Fruit fly (Drosophila melanogaster) whole organism, embryonic: Measurements from ENCODE around the gene Prosbeta2R2.

Experiments used
- Antp ChIP-seq: fragments of 200-800 bp; sonication (Bioruptor generic); optimal IDR thresholded peaks from 3 replicates; lab custom pipeline; 2016; ENCODE audit warnings: missing biosample characterization, missing genetic modification characterization
- CG10565 ChIP-seq: fragments of 200-800 bp; sonication (Bioruptor generic); optimal IDR thresholded peaks from 3 replicates; lab custom pipeline; 2016; ENCODE audit warnings: missing biosample characterization, mild to moderate bottlenecking, missing genetic modification characterization
- CG12391 ChIP-seq: fragments of 200-800 bp; sonication (Bioruptor generic); optimal IDR thresholded peaks from 3 replicates; lab custom pipeline; 2018; ENCODE audit warnings: missing biosample characterization, mild to moderate bottlenecking, missing genetic modification characterization, moderate library complexity
- CG12769 ChIP-seq: fragments of 200-800 bp; sonication (Bioruptor generic); optimal IDR thresholded peaks from 2 replicates; lab custom pipeline; 2019; ENCODE audit warnings: missing biosample characterization, mild to moderate bottlenecking, missing genetic modification characterization, moderate library complexity
- CG13296 ChIP-seq: fragments of 200-800 bp; sonication (Bioruptor generic); optimal IDR thresholded peaks from 3 replicates; lab custom pipeline; 2018; ENCODE audit warnings: missing biosample characterization, mild to moderate bottlenecking, missing genetic modification characterization
- CG15011 ChIP-seq: fragments of 200-800 bp; sonication (Bioruptor generic); optimal IDR thresholded peaks from 3 replicates; lab custom pipeline; 2018; ENCODE audit warnings: missing biosample characterization, mild to moderate bottlenecking, missing genetic modification characterization
- CG1832 ChIP-seq: fragments of 200-800 bp; sonication (Bioruptor generic); optimal IDR thresholded peaks from 2 replicates; lab custom pipeline; 2017; ENCODE audit warnings: missing biosample characterization, mild to moderate bottlenecking, missing genetic modification characterization, inconsistent platforms
- CG30403 ChIP-seq: fragments of 200-800 bp; sonication (Bioruptor generic); optimal IDR thresholded peaks from 3 replicates; lab custom pipeline; 2016; ENCODE audit warnings: missing biosample characterization, missing genetic modification characterization
- CG30431 ChIP-seq: fragments of 200-800 bp; sonication (Bioruptor generic); optimal IDR thresholded peaks from 2 replicates; lab custom pipeline; 2017; ENCODE audit warnings: missing biosample characterization, missing genetic modification characterization
- CG31365 ChIP-seq: fragments of 200-800 bp; sonication (Bioruptor generic); optimal IDR thresholded peaks from 2 replicates; lab custom pipeline; 2018; ENCODE audit warnings: missing biosample characterization, mild to moderate bottlenecking, missing genetic modification characterization
- CG34224 ChIP-seq: fragments of 200-800 bp; sonication (Bioruptor generic); IDR thresholded peaks from 3 replicates; pipeline ENCODE4 v1.3.6; 2022; ENCODE audit warnings: missing biosample characterization, missing genetic modification characterization; ENCODE audit not compliant: partially characterized antibody
- CG4404 ChIP-seq: fragments of 200-800 bp; sonication (Bioruptor generic); IDR thresholded peaks from 2 replicates; pipeline ENCODE4 v1.3.6; 2022; ENCODE audit warnings: missing biosample characterization, missing genetic modification characterization
- CG4424 ChIP-seq: fragments of 200-800 bp; sonication (Bioruptor generic); optimal IDR thresholded peaks from 3 replicates; lab custom pipeline; 2016; ENCODE audit warnings: missing biosample characterization, missing genetic modification characterization
- CG5245 ChIP-seq: fragments of 200-800 bp; sonication (Bioruptor generic); optimal IDR thresholded peaks from 3 replicates; lab custom pipeline; 2016; ENCODE audit warnings: missing biosample characterization, missing genetic modification characterization
- CG6791 ChIP-seq: fragments of 200-800 bp; sonication (Bioruptor generic); IDR thresholded peaks from 3 replicates; pipeline ENCODE4 v1.3.6; 2022; ENCODE audit warnings: missing biosample characterization, missing genetic modification characterization; ENCODE audit not compliant: partially characterized antibody
- CG8290 ChIP-seq, 3 experiments: fragments of 200-800 bp; sonication (Bioruptor generic); optimal IDR thresholded peaks; 2 replicates each; lab custom pipeline; 2016 to 2019; ENCODE audit warnings: missing biosample characterization in 3 of 3, missing genetic modification characterization in 3 of 3, mild to moderate bottlenecking in 2 of 3, moderate library complexity in 1 of 3
- Drgx ChIP-seq: fragments of 200-800 bp; sonication (Bioruptor generic); IDR thresholded peaks from 2 replicates; pipeline ENCODE4 v1.3.6; 2022; ENCODE audit warnings: missing biosample characterization, missing genetic modification characterization
- Fer1 ChIP-seq: fragments of 200-800 bp; sonication (Bioruptor generic); optimal IDR thresholded peaks from 2 replicates; lab custom pipeline; 2017; ENCODE audit warnings: missing biosample characterization, mild to moderate bottlenecking, missing genetic modification characterization
- HLH3B ChIP-seq: fragments of 200-800 bp; sonication (Bioruptor generic); IDR thresholded peaks from 2 replicates; pipeline ENCODE4 v1.3.6; 2022; ENCODE audit warnings: missing biosample characterization, missing genetic modification characterization
- Jarid2 ChIP-seq: fragments of 200-800 bp; sonication (Bioruptor generic); optimal IDR thresholded peaks from 3 replicates; lab custom pipeline; 2017; ENCODE audit warnings: mild to moderate bottlenecking, missing biosample characterization, missing genetic modification reagents, missing genetic modification characterization
- Kr ChIP-seq: fragments of 200-800 bp; sonication (Bioruptor generic); optimal IDR thresholded peaks from 2 replicates; lab custom pipeline; 2017; ENCODE audit warnings: missing biosample characterization, mild to moderate bottlenecking, missing genetic modification characterization
- MBD-R2 ChIP-seq: fragments of 200-800 bp; sonication (Bioruptor generic); IDR thresholded peaks from 2 replicates; pipeline ENCODE4 v1.3.6; 2022; ENCODE audit warnings: missing biosample characterization, missing genetic modification characterization
- NC2α ChIP-seq: fragments of 200-800 bp; sonication (Bioruptor generic); optimal IDR thresholded peaks from 2 replicates; lab custom pipeline; 2016; ENCODE audit warnings: missing biosample characterization, missing genetic modification characterization
- Rfx ChIP-seq: fragments of 200-800 bp; sonication (Bioruptor generic); IDR thresholded peaks from 2 replicates; pipeline ENCODE4 v1.3.6; 2022; ENCODE audit warnings: missing biosample characterization, missing genetic modification characterization
- Trl ChIP-seq, 3 experiments: fragments of >200 bp in 2 of 3; fragments of 200-800 bp in 1 of 3; sonication (Bioruptor generic) in 1 of 3; optimal IDR thresholded peaks; 2 replicates in 1 of 3; 3 replicates in 2 of 3; lab custom pipeline; 2016 to 2017; ENCODE audit warnings: missing biosample characterization in 1 of 3, missing genetic modification characterization in 1 of 3
- ab ChIP-seq: fragments of 200-800 bp; sonication (Bioruptor generic); optimal IDR thresholded peaks from 2 replicates; lab custom pipeline; 2016; ENCODE audit warnings: missing biosample characterization, missing genetic modification characterization
- ap ChIP-seq: fragments of 200-800 bp; sonication (Bioruptor generic); IDR thresholded peaks from 2 replicates; pipeline ENCODE4 v1.3.6; 2022; ENCODE audit warnings: missing biosample characterization, missing genetic modification characterization
- bab2 ChIP-seq: fragments of 200-800 bp; sonication (Bioruptor generic); optimal IDR thresholded peaks from 2 replicates; lab custom pipeline; 2016; ENCODE audit warnings: missing biosample characterization, missing genetic modification characterization
- cas ChIP-seq: fragments of 200-800 bp; sonication (Bioruptor generic); IDR thresholded peaks from 2 replicates; pipeline ENCODE4 v1.3.6; 2022; ENCODE audit warnings: missing biosample characterization, missing genetic modification characterization
- dmrt11E ChIP-seq: fragments of 200-800 bp; sonication (Bioruptor generic); optimal IDR thresholded peaks from 3 replicates; lab custom pipeline; 2018; ENCODE audit warnings: missing biosample characterization, mild to moderate bottlenecking, missing genetic modification characterization, moderate library complexity
- emc ChIP-seq: fragments of 200-800 bp; sonication (Bioruptor generic); optimal IDR thresholded peaks from 2 replicates; lab custom pipeline; 2016; ENCODE audit warnings: missing biosample characterization, missing genetic modification characterization
- ewg ChIP-seq: fragments of 200-800 bp; sonication (Bioruptor generic); optimal IDR thresholded peaks from 3 replicates; lab custom pipeline; 2017; ENCODE audit warnings: mild to moderate bottlenecking, missing biosample characterization, missing genetic modification reagents, missing genetic modification characterization
- gcm ChIP-seq: fragments of 200-800 bp; sonication (Bioruptor generic); optimal IDR thresholded peaks from 2 replicates; lab custom pipeline; 2019; ENCODE audit warnings: missing biosample characterization, mild to moderate bottlenecking, missing genetic modification characterization, moderate library complexity
- grn ChIP-seq: fragments of 200-800 bp; sonication (Bioruptor generic); optimal IDR thresholded peaks from 3 replicates; lab custom pipeline; 2017; ENCODE audit warnings: missing biosample characterization, missing genetic modification characterization
- nau ChIP-seq: fragments of 200-800 bp; sonication (Bioruptor generic); optimal IDR thresholded peaks from 3 replicates; lab custom pipeline; 2017; ENCODE audit warnings: missing biosample characterization, mild to moderate bottlenecking, missing genetic modification characterization, missing genetic modification reagents
- nerfin-1 ChIP-seq: fragments of 200-800 bp; sonication (Bioruptor generic); optimal IDR thresholded peaks from 3 replicates; lab custom pipeline; 2019; ENCODE audit warnings: missing biosample characterization, mild to moderate bottlenecking, missing genetic modification characterization, moderate library complexity
- pb ChIP-seq: fragments of 200-800 bp; sonication (Bioruptor generic); optimal IDR thresholded peaks from 3 replicates; lab custom pipeline; 2016; ENCODE audit warnings: missing biosample characterization, missing genetic modification characterization
- pros ChIP-seq: fragments of 200-800 bp; sonication (Bioruptor generic); optimal IDR thresholded peaks from 3 replicates; lab custom pipeline; 2019; ENCODE audit warnings: missing biosample characterization, mild to moderate bottlenecking, missing genetic modification characterization, moderate library complexity
- slbo ChIP-seq: fragments of 200-800 bp; sonication (Bioruptor generic); IDR thresholded peaks from 2 replicates; pipeline ENCODE4 v1.3.6; 2022; ENCODE audit warnings: missing biosample characterization, missing genetic modification characterization
- sna ChIP-seq: fragments of 200-800 bp; sonication (Bioruptor generic); IDR thresholded peaks from 2 replicates; pipeline ENCODE4 v1.3.6; 2022; ENCODE audit warnings: missing biosample characterization, missing genetic modification characterization; ENCODE audit not compliant: partially characterized antibody
- stc ChIP-seq: fragments of 200-800 bp; sonication (Bioruptor generic); IDR thresholded peaks from 2 replicates; pipeline ENCODE4 v1.3.6; 2022; ENCODE audit warnings: missing biosample characterization, missing genetic modification characterization
- ttk ChIP-seq: fragments of 200-800 bp; sonication (Bioruptor generic); IDR thresholded peaks from 2 replicates; pipeline ENCODE4 v2.1.2; 2022; ENCODE audit warnings: missing biosample characterization, missing genetic modification characterization
- tup ChIP-seq: fragments of 200-800 bp; sonication (Bioruptor generic); optimal IDR thresholded peaks from 2 replicates; lab custom pipeline; 2016; ENCODE audit warnings: missing biosample characterization, mild to moderate bottlenecking, missing genetic modification characterization, moderate library complexity
- unc-4 ChIP-seq: fragments of 200-800 bp; sonication (Bioruptor generic); IDR thresholded peaks from 2 replicates; pipeline ENCODE4 v1.3.6; 2022; ENCODE audit warnings: missing biosample characterization, missing genetic modification characterization; ENCODE audit not compliant: partially characterized antibody
- wek ChIP-seq: fragments of 200-800 bp; sonication (Bioruptor generic); optimal IDR thresholded peaks from 3 replicates; lab custom pipeline; 2018; ENCODE audit warnings: missing biosample characterization, mild to moderate bottlenecking, missing genetic modification characterization, moderate library complexity
- zen2 ChIP-seq: fragments of 200-800 bp; sonication (Bioruptor generic); IDR thresholded peaks from 3 replicates; pipeline ENCODE4 v1.3.6; 2022; ENCODE audit warnings: missing biosample characterization, missing genetic modification characterization; ENCODE audit not compliant: partially characterized antibody

Prosbeta2R2 gene

dm6 chr3R:5216308-5216765 lies 3.0 kb downstream of the Prosbeta2R2 start (continued):
- TF ChIP-seq nerfin-1 (tag; lab: Kevin White, UChicago) (peak; percentile 76), CG1832 (peak; percentile 71), CG4424 (GFP tag; lab: Kevin White, UChicago) (peak; percentile 89), CG34224 (GFP tag; lab: Robert Waterston, UW) (peak; percentile 40; the same call in 1 of the 3 replicates), CG5245 (no peak), gcm (GFP tag; lab: Kevin White, UChicago) (no peak), pros (GFP tag; lab: Kevin White, UChicago) (peak; percentile 79), Antp (GFP tag; lab: Kevin White, UChicago) (no peak), Drgx (GFP tag; lab: Robert Waterston, UW) (no peak), CG10565 (GFP tag; lab: Kevin White, UChicago) (no peak), nau (GFP tag; lab: Kevin White, UChicago) (no peak), slbo (GFP tag; lab: Robert Waterston, UW) (no peak), Kr (GFP tag; lab: Kevin White, UChicago) (peak; percentile 16), CG12769 (tag; lab: Kevin White, UChicago) (peak; percentile 6), CG15011 (no peak), Trl (optimal IDR thresholded peaks at IDR 0.05; lab: Kevin White, UChicago) (peak; percentile 81 to 91), Trl (GFP tag; optimal IDR thresholded peaks at IDR 0.05; lab: Kevin White, UChicago) (no peak), CG8290 (GFP tag; optimal IDR thresholded peaks at IDR 0.05; lab: Kevin White, UChicago) (no peak), CG8290 (tag; optimal IDR thresholded peaks at IDR 0.05; lab: Kevin White, UChicago) (no peak), zen2 (peak; percentile 58), bab2 (GFP tag; lab: Kevin White, UChicago) (no peak)

DNA sequence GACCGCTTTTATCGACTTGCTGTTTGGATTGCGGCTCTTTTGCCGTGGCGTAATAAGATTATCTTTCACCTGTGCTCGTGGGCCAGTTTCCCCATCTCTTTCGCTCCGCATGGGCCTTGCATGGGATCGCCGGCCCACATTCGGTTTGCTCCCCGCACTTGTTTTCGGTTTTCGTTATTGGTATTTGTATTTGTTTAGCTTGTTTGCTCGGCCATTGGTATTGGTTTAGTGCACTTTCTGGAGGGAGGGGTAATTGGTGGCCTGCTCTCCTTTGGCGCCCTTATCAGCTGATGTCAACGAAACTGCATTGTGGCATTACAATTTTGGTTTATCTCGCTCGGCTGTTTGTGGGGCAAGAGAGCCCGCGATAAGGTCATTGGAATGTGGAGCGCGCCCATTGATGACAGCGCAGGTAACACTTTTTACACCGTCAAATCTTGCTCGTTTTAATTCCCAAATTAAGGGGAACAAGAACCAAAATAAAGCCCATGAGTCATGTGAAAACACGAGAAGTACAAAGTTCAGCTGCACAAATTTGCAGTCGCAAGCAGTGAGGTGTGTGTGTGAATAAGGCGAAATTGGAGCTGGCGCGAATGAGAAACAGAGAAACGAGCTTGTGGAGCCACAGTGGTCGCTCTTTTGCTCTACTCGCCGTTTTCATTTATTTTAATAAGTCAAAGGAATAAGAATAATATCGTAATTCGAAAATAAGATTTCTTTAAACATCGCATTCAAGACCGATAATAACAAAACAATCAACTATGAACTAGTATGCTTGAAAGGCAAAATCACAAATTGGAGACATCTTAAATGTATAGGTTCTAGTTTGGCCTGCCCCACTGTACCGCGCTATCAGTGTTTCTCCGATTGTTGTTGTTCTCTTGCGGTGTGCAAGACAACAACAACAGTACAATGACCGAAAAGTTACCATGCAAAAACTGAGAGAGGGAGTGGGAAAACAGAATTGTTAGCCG lies 3.7 kb downstream of the Prosbeta2R2 start:
- TF ChIP-seq CG12391 (tag; lab: Kevin White, UChicago): peak; percentile 89
- TF ChIP-seq Rfx (GFP tag; lab: Robert Waterston, UW): peak; percentile 71
- TF ChIP-seq CG30431: peak; percentile 98
- TF ChIP-seq ttk (GFP tag; lab: Robert Waterston, UW): peak; percentile 89
- peak; percentile 97 for TF ChIP-seq HLH3B (GFP tag; lab: Robert Waterston, UW)
- TF ChIP-seq ab: peak; percentile 13
- no peak for TF ChIP-seq cas
- TF ChIP-seq emc (GFP tag; lab: Kevin White, UChicago): peak; percentile 77
- TF ChIP-seq CG4424 (GFP tag; lab: Kevin White, UChicago): peak; percentile 96
- TF ChIP-seq CG13296 (GFP tag; lab: Kevin White, UChicago): peak; percentile 73
- peak; percentile 100 for TF ChIP-seq grn (GFP tag; lab: Kevin White, UChicago)
- peak; percentile 98 for TF ChIP-seq pb (GFP tag; lab: Kevin White, UChicago)
- TF ChIP-seq CG30403 (GFP tag; lab: Kevin White, UChicago): peak; percentile 77
- TF ChIP-seq sna (GFP tag; lab: Robert Waterston, UW): 0 out of 2 replicates have a peak, but pooled peaks have one; percentile 21
- TF ChIP-seq Fer1 (GFP tag; lab: Kevin White, UChicago): peak; percentile 84
- no peak; the same call in 1 of the 2 replicates for TF ChIP-seq unc-4 (GFP tag; lab: Robert Waterston, UW)
- peak; percentile 99 for TF ChIP-seq tup
- peak; percentile 89 for TF ChIP-seq Jarid2 (GFP tag; lab: Kevin White, UChicago)
- TF ChIP-seq ap (GFP tag; lab: Robert Waterston, UW): peak; percentile 93
- peak; percentile 97 for TF ChIP-seq dmrt11E (tag; lab: Kevin White, UChicago)
- TF ChIP-seq CG31365 (tag; lab: Kevin White, UChicago): peak; percentile 92
- peak; percentile 48; the same call in 1 of the 2 replicates for TF ChIP-seq MBD-R2
- peak; percentile 99 for TF ChIP-seq NC2α (GFP tag; lab: Kevin White, UChicago)
- TF ChIP-seq ewg: peak; percentile 97
- TF ChIP-seq stc (GFP tag; lab: Robert Waterston, UW): peak; percentile 95
- TF ChIP-seq wek (GFP tag; lab: Kevin White, UChicago): peak; percentile 99
- no peak for TF ChIP-seq CG6791 (GFP tag; lab: Robert Waterston, UW)
- peak; percentile 75 for TF ChIP-seq CG4404
